Worm (Caenorhabditis elegans) whole organism, L2 larva: ENCODE results near the gene sri-24.
"Not testable (repeated sequence)": the region's sequence is repeated elsewhere in the genome, so short reads cannot be mapped to it uniquely, and the experiment has no call there.

ENCODE experiments used
- F13H6.1 ChIP-seq: sonication (generic microtip); optimal IDR thresholded peaks from 2 replicates; lab custom pipeline; 2016; ENCODE audit warnings: missing genetic modification characterization, missing compliant biosample characterization
- Y55F3AM.14 ChIP-seq: fragments of 200-800 bp; sonication (Bioruptor generic); optimal IDR thresholded peaks from 2 replicates; lab custom pipeline; 2018; ENCODE audit warnings: mild to moderate bottlenecking, missing genetic modification characterization, missing compliant biosample characterization
- ZK546.5 ChIP-seq: sonication (generic microtip); optimal IDR thresholded peaks from 2 replicates; lab custom pipeline; 2017; ENCODE audit warnings: missing biosample characterization, missing genetic modification characterization
- alr-1 ChIP-seq: fragments of 150-350 bp; optimal IDR thresholded peaks from 2 replicates; lab custom pipeline; 2014; ENCODE audit warnings: missing biosample characterization, missing genetic modification characterization
- aly-2 ChIP-seq: fragments of 150-350 bp; optimal IDR thresholded peaks from 2 replicates; lab custom pipeline; 2014; ENCODE audit warnings: missing biosample characterization, missing genetic modification characterization
- ceh-16 ChIP-seq: fragments of 150-350 bp; optimal IDR thresholded peaks from 2 replicates; lab custom pipeline; 2014; ENCODE audit warnings: missing biosample characterization, missing genetic modification characterization
- crh-2 ChIP-seq: sonication (generic microtip); optimal IDR thresholded peaks from 2 replicates; lab custom pipeline; 2017; ENCODE audit warnings: missing biosample characterization, missing genetic modification characterization
- egl-27 ChIP-seq: sonication (generic microtip); optimal IDR thresholded peaks from 3 replicates; lab custom pipeline; 2017; ENCODE audit warnings: missing biosample characterization, missing genetic modification reagents, missing genetic modification characterization
- elt-1 ChIP-seq: fragments of 150-350 bp; optimal IDR thresholded peaks from 2 replicates; lab custom pipeline; 2014; ENCODE audit warnings: missing biosample characterization, missing genetic modification characterization
- fos-1 ChIP-seq: fragments of 150-350 bp; optimal IDR thresholded peaks from 2 replicates; lab custom pipeline; 2014; ENCODE audit warnings: missing biosample characterization, missing genetic modification characterization
- lin-13 ChIP-seq: fragments of 150-350 bp; optimal IDR thresholded peaks from 2 replicates; lab custom pipeline; 2014; ENCODE audit warnings: missing biosample characterization, missing genetic modification reagents, missing genetic modification characterization
- lin-39 ChIP-seq: fragments of 150-350 bp; optimal IDR thresholded peaks from 2 replicates; lab custom pipeline; 2014; ENCODE audit warnings: missing biosample characterization, missing genetic modification reagents, missing genetic modification characterization
- mbf-1 ChIP-seq: sonication (generic microtip); optimal IDR thresholded peaks from 2 replicates; lab custom pipeline; 2017; ENCODE audit warnings: missing biosample characterization, missing genetic modification characterization
- mdl-1 ChIP-seq, 2 experiments: fragments of 150-350 bp in 1 of 2; sonication (generic microtip) in 1 of 2; optimal IDR thresholded peaks; 2 replicates each; lab custom pipeline; 2017; ENCODE audit warnings: missing biosample characterization in 2 of 2, missing genetic modification characterization in 2 of 2
- nhr-11 ChIP-seq: fragments of 150-350 bp; optimal IDR thresholded peaks from 2 replicates; lab custom pipeline; 2014; ENCODE audit warnings: missing biosample characterization, missing genetic modification characterization
- nhr-12 ChIP-seq: fragments of 150-350 bp; optimal IDR thresholded peaks from 2 replicates; lab custom pipeline; 2014; ENCODE audit warnings: missing biosample characterization, missing genetic modification characterization
- nhr-129 ChIP-seq: fragments of 150-350 bp; optimal IDR thresholded peaks from 2 replicates; lab custom pipeline; 2014; ENCODE audit warnings: missing biosample characterization, missing genetic modification characterization
- nhr-21 ChIP-seq: fragments of 150-350 bp; optimal IDR thresholded peaks from 2 replicates; lab custom pipeline; 2014; ENCODE audit warnings: missing biosample characterization, missing genetic modification characterization
- nhr-23 ChIP-seq: fragments of 150-350 bp; optimal IDR thresholded peaks from 2 replicates; lab custom pipeline; 2014; ENCODE audit warnings: missing biosample characterization, missing genetic modification reagents, missing genetic modification characterization
- nhr-237 ChIP-seq: fragments of 150-350 bp; optimal IDR thresholded peaks from 2 replicates; lab custom pipeline; 2014; ENCODE audit warnings: missing biosample characterization, missing genetic modification characterization
- nhr-25 ChIP-seq: fragments of 150-350 bp; sonication (generic microtip); optimal IDR thresholded peaks from 3 replicates; lab custom pipeline; 2014; ENCODE audit warnings: missing biosample characterization, missing genetic modification characterization
- nhr-6 ChIP-seq: fragments of 150-350 bp; optimal IDR thresholded peaks from 2 replicates; lab custom pipeline; 2014; ENCODE audit warnings: missing biosample characterization, missing genetic modification characterization
- nhr-77 ChIP-seq: fragments of 150-350 bp; optimal IDR thresholded peaks from 2 replicates; lab custom pipeline; 2014; ENCODE audit warnings: missing biosample characterization, missing genetic modification characterization
- peb-1 ChIP-seq: fragments of 150-350 bp; optimal IDR thresholded peaks from 2 replicates; lab custom pipeline; 2014; ENCODE audit warnings: missing biosample characterization, missing genetic modification characterization
- sem-4 ChIP-seq: fragments of 150-350 bp; optimal IDR thresholded peaks from 2 replicates; lab custom pipeline; 2014; ENCODE audit warnings: missing biosample characterization, missing genetic modification reagents, missing genetic modification characterization
- sma-3 ChIP-seq: sonication (generic microtip); optimal IDR thresholded peaks from 2 replicates; lab custom pipeline; 2016; ENCODE audit warnings: missing genetic modification reagents, missing genetic modification characterization, missing compliant biosample characterization
- zag-1 ChIP-seq: fragments of 150-350 bp; optimal IDR thresholded peaks from 2 replicates; lab custom pipeline; 2014; ENCODE audit warnings: missing biosample characterization, missing genetic modification characterization
- ztf-1 ChIP-seq: fragments of 200-800 bp; sonication (Bioruptor generic); conservative IDR thresholded peaks from 2 replicates; pipeline ENCODE4 v1.3.6; 2022; ENCODE audit warnings: missing genetic modification characterization, missing compliant biosample characterization

The sri-24 gene

DNA sequence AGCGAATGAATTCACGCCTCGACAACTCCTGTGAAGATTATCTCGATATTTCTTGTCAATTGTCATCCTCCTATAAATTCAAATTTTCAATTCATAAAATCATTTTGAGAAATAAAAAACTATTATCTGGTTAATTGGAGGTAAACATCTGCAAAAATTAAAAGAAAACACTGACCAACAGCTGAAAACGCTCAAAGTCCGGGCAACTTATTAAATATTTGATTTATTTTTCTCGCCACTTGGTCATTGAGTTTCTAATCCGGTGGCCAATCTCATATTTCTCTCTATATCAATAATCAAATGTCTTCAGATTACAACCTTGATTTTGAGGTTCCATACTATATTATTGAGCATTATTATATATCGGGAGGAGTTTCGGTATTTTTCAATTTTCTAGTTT, at the start of gene sri-24:
TSS of gene sri-24 (plus strand) at position 301 of the 400 bp plus-strand sequence.
- TF ChIP-seq elt-1 (tag; lab: Kevin White, UChicago); ceh-16; sma-3 (GFP tag; lab: Kevin White, UChicago): not testable (repeated sequence)

DNA sequence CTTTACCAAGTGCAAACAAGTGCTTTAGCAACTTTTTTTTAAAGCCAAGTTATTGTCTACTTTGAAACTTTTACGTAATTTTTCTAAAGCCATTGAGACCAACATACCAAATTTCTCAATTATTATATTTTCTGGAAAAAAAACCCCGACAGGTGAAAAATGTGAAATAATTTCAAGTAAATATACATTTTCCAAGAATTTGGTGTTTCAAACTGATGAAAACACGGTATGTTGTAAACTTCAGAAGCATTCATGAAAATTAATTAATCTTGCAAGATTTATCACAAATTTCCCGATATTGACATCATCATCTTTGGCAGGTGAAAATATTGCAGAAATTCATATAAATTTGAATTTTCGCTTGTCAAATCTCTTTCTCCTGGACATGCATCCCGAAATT, 49.3 kb upstream of the sri-24 start, which contains the start of gene srz-11:
TSS of gene srz-11 (plus strand) at position 386 of the 400 bp plus-strand sequence.
- TF ChIP-seq lin-39 (no peak), lin-13 (GFP tag; lab: Kevin White, UChicago) (no peak), crh-2 (no peak), ztf-1 (no peak), nhr-77 (no peak), nhr-12 (tag; lab: Kevin White, UChicago) (no peak), nhr-23 (tag; lab: Kevin White, UChicago) (no peak), alr-1 (tag; lab: Kevin White, UChicago) (no peak), egl-27 (no peak), zag-1 (tag; lab: Kevin White, UChicago) (no peak), ceh-16 (no peak), sem-4 (tag; lab: Kevin White, UChicago) (no peak), Y55F3AM.14 (GFP tag; lab: Kevin White, UChicago) (no peak), peb-1 (tag; lab: Kevin White, UChicago) (no peak), nhr-6 (tag; lab: Kevin White, UChicago) (no peak), mbf-1 (tag; lab: Kevin White, UChicago) (no peak), ZK546.5 (tag; lab: Kevin White, UChicago) (no peak)

ce11 chrV:15168018-15168417, 44.0 kb upstream of the sri-24 start:
- peak; percentile 13 for TF ChIP-seq nhr-129 (tag; lab: Kevin White, UChicago)

DNA sequence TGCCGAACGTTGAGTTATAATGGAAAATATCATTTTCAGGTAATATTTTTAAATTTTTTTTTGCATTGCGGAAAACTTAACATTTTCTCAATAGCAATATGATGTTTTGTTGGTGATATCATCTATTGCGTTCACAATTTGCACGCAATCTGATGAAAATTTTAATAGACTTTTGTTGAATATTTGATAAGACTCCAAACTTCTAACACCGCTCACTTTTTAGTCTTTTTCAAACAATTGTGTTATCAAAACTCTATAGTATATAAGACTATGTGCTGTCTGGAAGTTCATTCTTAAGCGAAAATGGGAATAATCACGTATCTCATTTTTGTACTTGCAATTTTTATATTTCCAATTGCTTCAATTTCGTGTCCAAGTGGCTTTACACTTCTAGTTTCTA, 36.5 kb upstream of the sri-24 start, which contains the start of gene clec-47:
TSS of gene clec-47 (plus strand) at position 301 of the 400 bp plus-strand sequence.
- no peak for TF ChIP-seq nhr-25 (tag; lab: Kevin White, UChicago)
- TF ChIP-seq nhr-11 (tag; lab: Kevin White, UChicago), result no peak
- TF ChIP-seq nhr-12 (tag; lab: Kevin White, UChicago), result no peak
- no peak for TF ChIP-seq ztf-1
- TF ChIP-seq aly-2 (tag; lab: Kevin White, UChicago), result no peak
- TF ChIP-seq fos-1 (tag; lab: Kevin White, UChicago), result no peak
- no peak for TF ChIP-seq F13H6.1 (tag; lab: Kevin White, UChicago)
- TF ChIP-seq peb-1 (tag; lab: Kevin White, UChicago), result no peak
- no peak for TF ChIP-seq mdl-1 (tag; optimal IDR thresholded peaks at IDR 0.05; lab: Kevin White, UChicago)

DNA sequence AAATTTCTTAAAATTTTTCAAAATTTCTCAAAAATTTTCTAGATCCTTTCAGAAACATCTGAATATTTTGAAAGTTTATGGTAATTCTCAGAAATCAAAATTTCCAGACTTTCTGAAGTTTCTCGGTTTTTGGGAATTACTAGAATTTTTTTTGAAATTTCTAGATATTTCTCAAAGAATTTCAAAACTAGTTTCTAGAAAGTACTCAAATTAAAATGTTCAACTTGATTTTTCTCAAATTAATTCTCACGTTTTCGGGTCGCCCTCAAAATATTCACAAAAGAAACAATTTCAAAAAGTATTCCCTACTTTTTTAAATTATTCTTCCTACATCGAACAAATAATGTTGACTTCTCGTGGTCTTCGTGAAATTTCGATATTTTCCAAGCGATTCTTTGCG, 32.2 kb upstream of the sri-24 start, which contains the start of gene T09F5.10:
TSS of gene T09F5.10 (plus strand) at position 301 of the 400 bp plus-strand sequence.
- TF ChIP-seq nhr-237 (tag; lab: Kevin White, UChicago), result no peak
- no peak for TF ChIP-seq nhr-77

DNA sequence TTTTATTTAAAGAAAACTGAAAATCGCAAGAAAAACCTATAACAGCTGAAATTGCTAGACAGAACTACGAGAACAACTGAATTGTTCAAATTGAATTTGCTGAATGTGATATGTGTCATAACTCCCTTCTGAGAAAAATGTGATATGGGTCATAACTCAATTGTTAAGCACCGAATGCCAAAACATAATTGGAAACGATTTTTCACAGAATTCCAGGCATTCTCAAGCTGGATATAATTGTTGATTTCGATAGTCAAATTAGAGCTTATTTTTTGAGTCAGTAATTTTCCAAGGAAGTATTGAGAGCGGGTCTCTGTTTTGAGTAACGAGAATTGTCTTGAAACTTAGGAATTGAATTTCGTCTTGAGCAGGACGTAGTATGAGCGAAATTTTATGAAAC, 30.1 kb upstream of the sri-24 start:
- TF ChIP-seq nhr-21 (tag; lab: Kevin White, UChicago), result peak; percentile 21
- TF ChIP-seq elt-1 (tag; lab: Kevin White, UChicago), result no peak
- TF ChIP-seq, all 48 proteins: peak for 1

ce11 chrV:15182407-15182806, 29.6 kb upstream of the sri-24 start, which contains the start of gene fbxa-84:
Gene fbxa-84 (plus strand): TSS chrV:15182440.
- TF ChIP-seq crh-2, result no peak
- no peak for TF ChIP-seq mbf-1 (tag; lab: Kevin White, UChicago)
- TF ChIP-seq fos-1 (tag; lab: Kevin White, UChicago), result peak; percentile 67
- no peak for TF ChIP-seq ZK546.5 (tag; lab: Kevin White, UChicago)
